Fruit fly (Drosophila melanogaster) whole organism, embryonic: ENCODE data around the gene dbo.

Source experiments
- Adf1 ChIP-seq: fragments of 200-800 bp; sonication (Bioruptor generic); IDR thresholded peaks from 2 replicates; pipeline ENCODE4 v1.3.6; 2022; ENCODE audit warnings: missing biosample characterization, missing genetic modification characterization
- BEAF-32 ChIP-seq: fragments of 200-800 bp; sonication (Bioruptor generic); optimal IDR thresholded peaks from 3 replicates; lab custom pipeline; 2017; ENCODE audit warnings: missing biosample characterization, missing genetic modification characterization, mild to moderate bottlenecking, moderate library complexity, missing genetic modification reagents
- Bgb ChIP-seq: fragments of 200-800 bp; sonication (Bioruptor generic); IDR thresholded peaks from 2 replicates; pipeline ENCODE4 v1.3.6; 2022; ENCODE audit warnings: missing biosample characterization, missing genetic modification characterization; ENCODE audit not compliant: partially characterized antibody
- CG10462 ChIP-seq: fragments of 200-800 bp; sonication (Bioruptor generic); optimal IDR thresholded peaks from 2 replicates; lab custom pipeline; 2016; ENCODE audit warnings: missing biosample characterization, missing genetic modification characterization
- CG10565 ChIP-seq: fragments of 200-800 bp; sonication (Bioruptor generic); optimal IDR thresholded peaks from 3 replicates; lab custom pipeline; 2016; ENCODE audit warnings: missing biosample characterization, mild to moderate bottlenecking, missing genetic modification characterization
- CG12219 ChIP-seq: fragments of 200-800 bp; sonication (Bioruptor generic); optimal IDR thresholded peaks from 3 replicates; lab custom pipeline; 2018; ENCODE audit warnings: missing biosample characterization, mild to moderate bottlenecking, missing genetic modification characterization
- CG14667 ChIP-seq: fragments of 200-800 bp; sonication (Bioruptor generic); IDR thresholded peaks from 2 replicates; pipeline ENCODE4 v1.3.6; 2022; ENCODE audit warnings: missing biosample characterization, missing genetic modification characterization
- CG14710 ChIP-seq: fragments of 200-800 bp; sonication (Bioruptor generic); optimal IDR thresholded peaks from 3 replicates; lab custom pipeline; 2019; ENCODE audit warnings: missing biosample characterization, mild to moderate bottlenecking, missing genetic modification characterization, moderate library complexity
- CG14860 ChIP-seq: fragments of 200-800 bp; sonication (Bioruptor generic); IDR thresholded peaks from 3 replicates; pipeline ENCODE4 v1.3.6; 2022; ENCODE audit warnings: missing biosample characterization, missing genetic modification characterization; ENCODE audit not compliant: partially characterized antibody
- CG15514 ChIP-seq: fragments of 200-800 bp; sonication (Bioruptor generic); optimal IDR thresholded peaks from 3 replicates; lab custom pipeline; 2017; ENCODE audit warnings: missing biosample characterization, missing genetic modification characterization, mild to moderate bottlenecking, moderate library complexity, missing genetic modification reagents
- CG1603 ChIP-seq: fragments of 200-800 bp; sonication (Bioruptor generic); optimal IDR thresholded peaks from 2 replicates; lab custom pipeline; 2019; ENCODE audit warnings: missing biosample characterization, mild to moderate bottlenecking, missing genetic modification characterization, moderate library complexity
- CG16813 ChIP-seq: fragments of 200-800 bp; sonication (Bioruptor generic); IDR thresholded peaks from 3 replicates; pipeline ENCODE4 v1.3.6; 2022; ENCODE audit warnings: missing biosample characterization, missing genetic modification characterization; ENCODE audit not compliant: partially characterized antibody
- CG17186 ChIP-seq: fragments of 200-800 bp; sonication (Bioruptor generic); optimal IDR thresholded peaks from 3 replicates; lab custom pipeline; 2017; ENCODE audit warnings: missing biosample characterization, missing genetic modification reagents, missing genetic modification characterization
- CG17385 ChIP-seq: fragments of 200-800 bp; sonication (Bioruptor generic); optimal IDR thresholded peaks from 3 replicates; lab custom pipeline; 2018; ENCODE audit warnings: missing biosample characterization, mild to moderate bottlenecking, missing genetic modification characterization
- CG18011 ChIP-seq: fragments of 200-800 bp; sonication (Bioruptor generic); optimal IDR thresholded peaks from 2 replicates; lab custom pipeline; 2017; ENCODE audit warnings: missing biosample characterization, missing genetic modification characterization, mild to moderate bottlenecking, moderate library complexity, missing genotype
- CG34224 ChIP-seq: fragments of 200-800 bp; sonication (Bioruptor generic); IDR thresholded peaks from 3 replicates; pipeline ENCODE4 v1.3.6; 2022; ENCODE audit warnings: missing biosample characterization, missing genetic modification characterization; ENCODE audit not compliant: partially characterized antibody
- CG34422 ChIP-seq: fragments of 200-800 bp; sonication (Bioruptor generic); IDR thresholded peaks from 3 replicates; pipeline ENCODE4 v1.3.6; 2022; ENCODE audit warnings: missing biosample characterization, missing genetic modification characterization
- CG4617 ChIP-seq: fragments of 200-800 bp; sonication (Bioruptor generic); optimal IDR thresholded peaks from 3 replicates; lab custom pipeline; 2016; ENCODE audit warnings: missing biosample characterization, missing genetic modification characterization, borderline replicate concordance
- CG4730 ChIP-seq: fragments of 200-800 bp; sonication (Bioruptor generic); IDR thresholded peaks from 2 replicates; pipeline ENCODE4 v1.3.6; 2022; ENCODE audit warnings: missing biosample characterization, missing genetic modification characterization
- CG6254 ChIP-seq: fragments of 200-800 bp; sonication (Bioruptor generic); optimal IDR thresholded peaks from 3 replicates; lab custom pipeline; 2017; ENCODE audit warnings: mild to moderate bottlenecking, missing biosample characterization, missing genetic modification reagents, missing genetic modification characterization
- Doc3 ChIP-seq: fragments of 200-800 bp; sonication (Bioruptor generic); IDR thresholded peaks from 3 replicates; pipeline ENCODE4 v1.3.6; 2022; ENCODE audit warnings: missing biosample characterization, missing genetic modification characterization; ENCODE audit not compliant: partially characterized antibody
- Dref ChIP-seq: fragments of 200-800 bp; sonication (Bioruptor generic); IDR thresholded peaks from 2 replicates; pipeline ENCODE4 v1.3.6; 2022; ENCODE audit warnings: missing biosample characterization, missing genetic modification characterization
- E2f2 ChIP-seq: fragments of 200-800 bp; sonication (Bioruptor generic); IDR thresholded peaks from 2 replicates; pipeline ENCODE4 v1.3.6; 2022; ENCODE audit warnings: missing biosample characterization, missing genetic modification characterization
- Elba2 ChIP-seq: fragments of 200-800 bp; sonication (Bioruptor generic); optimal IDR thresholded peaks from 3 replicates; lab custom pipeline; 2016; ENCODE audit warnings: missing biosample characterization, missing genetic modification characterization
- MBD-R2 ChIP-seq: fragments of 200-800 bp; sonication (Bioruptor generic); IDR thresholded peaks from 2 replicates; pipeline ENCODE4 v1.3.6; 2022; ENCODE audit warnings: missing biosample characterization, missing genetic modification characterization
- MESR4 ChIP-seq: fragments of 200-800 bp; sonication (Bioruptor generic); optimal IDR thresholded peaks from 2 replicates; lab custom pipeline; 2018; ENCODE audit warnings: missing biosample characterization, mild to moderate bottlenecking, missing genetic modification characterization, moderate library complexity
- Mad ChIP-seq: fragments of 200-800 bp; sonication (Bioruptor generic); optimal IDR thresholded peaks from 2 replicates; lab custom pipeline; 2016; ENCODE audit warnings: missing biosample characterization, missing genetic modification characterization
- NfI ChIP-seq: fragments of 200-800 bp; sonication (Bioruptor generic); optimal IDR thresholded peaks from 3 replicates; lab custom pipeline; 2018; ENCODE audit warnings: missing biosample characterization, mild to moderate bottlenecking, missing genetic modification characterization, moderate library complexity
- Sin3A ChIP-seq: fragments of >200 bp; optimal IDR thresholded peaks from 2 replicates; lab custom pipeline; 2018
- Six4 ChIP-seq: fragments of 200-800 bp; sonication (Bioruptor generic); optimal IDR thresholded peaks from 2 replicates; lab custom pipeline; 2016; ENCODE audit warnings: missing biosample characterization, missing genetic modification characterization
- Xbp1 ChIP-seq: fragments of 200-800 bp; sonication (Bioruptor generic); optimal IDR thresholded peaks from 3 replicates; lab custom pipeline; 2016; ENCODE audit warnings: missing biosample characterization, mild to moderate bottlenecking, missing genetic modification characterization
- amos ChIP-seq: fragments of 200-800 bp; sonication (Bioruptor generic); IDR thresholded peaks from 2 replicates; pipeline ENCODE4 v1.3.6; 2022; ENCODE audit warnings: missing biosample characterization, missing genetic modification characterization; ENCODE audit not compliant: partially characterized antibody
- bbx ChIP-seq: fragments of 200-800 bp; sonication (Bioruptor generic); IDR thresholded peaks from 2 replicates; pipeline ENCODE4 v1.3.6; 2022; ENCODE audit warnings: missing biosample characterization, missing genetic modification characterization; ENCODE audit not compliant: partially characterized antibody
- bowl ChIP-seq: fragments of 200-800 bp; sonication (Bioruptor generic); IDR thresholded peaks from 2 replicates; pipeline ENCODE4 v1.3.6; 2022; ENCODE audit warnings: missing biosample characterization, missing genetic modification characterization
- chinmo ChIP-seq: fragments of 200-800 bp; sonication (Bioruptor generic); IDR thresholded peaks from 4 replicates; pipeline ENCODE4 v1.3.6; 2022; ENCODE audit warnings: missing biosample characterization, missing genetic modification characterization; ENCODE audit not compliant: partially characterized antibody
- gce ChIP-seq: fragments of 200-800 bp; sonication (Bioruptor generic); IDR thresholded peaks from 3 replicates; pipeline ENCODE4 v1.3.6; 2022; ENCODE audit warnings: missing biosample characterization, missing genetic modification characterization
- gfzf ChIP-seq: fragments of 200-800 bp; sonication (Bioruptor generic); optimal IDR thresholded peaks from 2 replicates; lab custom pipeline; 2016; ENCODE audit warnings: missing biosample characterization, mild to moderate bottlenecking, missing genetic modification characterization, moderate library complexity
- hb ChIP-seq: fragments of 200-800 bp; sonication (Bioruptor generic); IDR thresholded peaks from 3 replicates; pipeline ENCODE4 v1.3.6; 2022; ENCODE audit warnings: missing biosample characterization, missing genetic modification characterization; ENCODE audit not compliant: partially characterized antibody
- hbn ChIP-seq: fragments of 200-800 bp; sonication (Bioruptor generic); IDR thresholded peaks from 2 replicates; pipeline ENCODE4 v1.3.6; 2022; ENCODE audit warnings: missing biosample characterization, missing genetic modification characterization; ENCODE audit not compliant: partially characterized antibody
- hkb ChIP-seq, 2 experiments: fragments of 200-800 bp in 1 of 2; fragments of >200 bp in 1 of 2; sonication (Bioruptor generic) in 1 of 2; IDR thresholded peaks in 1 of 2; optimal IDR thresholded peaks in 1 of 2; 2 replicates each; pipeline versions ENCODE4 v1.3.6 to Lab custom; 2017 to 2022; ENCODE audit warnings: missing biosample characterization in 1 of 2, missing genetic modification characterization in 1 of 2
- knrl ChIP-seq: fragments of 200-800 bp; sonication (Bioruptor generic); IDR thresholded peaks from 3 replicates; pipeline ENCODE4 v1.3.6; 2022; ENCODE audit warnings: missing biosample characterization, missing genetic modification characterization; ENCODE audit not compliant: partially characterized antibody
- mld ChIP-seq: fragments of 200-800 bp; sonication (Bioruptor generic); IDR thresholded peaks from 3 replicates; pipeline ENCODE4 v1.3.6; 2022; ENCODE audit warnings: missing biosample characterization, missing genetic modification characterization; ENCODE audit not compliant: partially characterized antibody
- nerfin-2 ChIP-seq: fragments of 200-800 bp; sonication (Bioruptor generic); IDR thresholded peaks from 2 replicates; pipeline ENCODE4 v1.3.6; 2022; ENCODE audit warnings: missing biosample characterization, missing genetic modification characterization; ENCODE audit not compliant: partially characterized antibody
- row ChIP-seq: fragments of 200-800 bp; sonication (Bioruptor generic); IDR thresholded peaks from 3 replicates; pipeline ENCODE4 v1.3.6; 2022; ENCODE audit warnings: missing biosample characterization, missing genetic modification characterization
- scrt ChIP-seq: fragments of 200-800 bp; sonication (Bioruptor generic); optimal IDR thresholded peaks from 2 replicates; lab custom pipeline; 2018; ENCODE audit warnings: missing biosample characterization, mild to moderate bottlenecking, missing genetic modification characterization, moderate library complexity
- vnd ChIP-seq: fragments of 200-800 bp; sonication (Bioruptor generic); IDR thresholded peaks from 3 replicates; pipeline ENCODE4 v1.3.6; 2022; ENCODE audit warnings: missing biosample characterization, missing genetic modification characterization; ENCODE audit not compliant: partially characterized antibody

The dbo gene

dm6 chr3L:15816143-15816487 is 10.6 kb upstream of the dbo start, which contains the start of gene fwe (continued):
- TF ChIP-seq CG15514 (GFP tag; lab: Kevin White, UChicago), result peak; percentile 99
- TF ChIP-seq hbn (GFP tag; lab: Robert Waterston, UW), result peak; percentile 23; the same call in 1 of the 2 replicates
- TF ChIP-seq CG16813, result peak; percentile 5; the same call in 2 of the 3 replicates
- TF ChIP-seq CG4730 (GFP tag; lab: Robert Waterston, UW), result no peak
- peak; percentile 88 for TF ChIP-seq amos (GFP tag; lab: Robert Waterston, UW)
- no peak for TF ChIP-seq CG10565 (GFP tag; lab: Kevin White, UChicago)
- TF ChIP-seq CG12219 (GFP tag; lab: Kevin White, UChicago), result no peak
- peak; percentile 12; the same call in 1 of the 2 replicates for TF ChIP-seq E2f2 (GFP tag; lab: Robert Waterston, UW)
- no peak for TF ChIP-seq Six4
- no peak for TF ChIP-seq gce (GFP tag; lab: Robert Waterston, UW)
- TF ChIP-seq chinmo (GFP tag; lab: Robert Waterston, UW), result peak; percentile 35; the same call in 1 of the 4 replicates
- TF ChIP-seq CG4617 (GFP tag; lab: Kevin White, UChicago), result peak; percentile 73
- peak; percentile 19 for TF ChIP-seq nerfin-2 (GFP tag; lab: Robert Waterston, UW)
- no peak for TF ChIP-seq CG14667 (GFP tag; lab: Robert Waterston, UW)
- peak; percentile 40 for TF ChIP-seq CG34224 (GFP tag; lab: Robert Waterston, UW)
- TF ChIP-seq Bgb (GFP tag; lab: Robert Waterston, UW), result peak; percentile 80
- TF ChIP-seq vnd (GFP tag; lab: Robert Waterston, UW), result peak; percentile 4
- peak; percentile 12; the same call in 2 of the 3 replicates for TF ChIP-seq Doc3
- TF ChIP-seq Elba2 (GFP tag; lab: Kevin White, UChicago), result peak; percentile 80
- TF ChIP-seq NfI, result no peak
- peak; percentile 9; the same call in 1 of the 3 replicates for TF ChIP-seq hb (GFP tag; lab: Robert Waterston, UW)
- TF ChIP-seq BEAF-32, result peak; percentile 64
- TF ChIP-seq MESR4 (GFP tag; lab: Kevin White, UChicago), result peak; percentile 69
- TF ChIP-seq CG17186 (GFP tag; lab: Kevin White, UChicago), result peak; percentile 38
- TF ChIP-seq Sin3A (lab: Kevin White, UChicago), result peak; percentile 14
- no peak for TF ChIP-seq CG18011
- no peak for TF ChIP-seq Mad (GFP tag; lab: Kevin White, UChicago)
- peak; percentile 19; the same call in 1 of the 3 replicates for TF ChIP-seq row (GFP tag; lab: Robert Waterston, UW)
- TF ChIP-seq CG14860 (GFP tag; lab: Robert Waterston, UW), result peak; percentile 7; the same call in 2 of the 3 replicates
- TF ChIP-seq CG34422 (GFP tag; lab: Robert Waterston, UW), result peak; percentile 32; the same call in 1 of the 3 replicates
- peak; percentile 37; the same call in 1 of the 2 replicates for TF ChIP-seq MBD-R2 (GFP tag; lab: Robert Waterston, UW)
- TF ChIP-seq CG1603 (tag; lab: Kevin White, UChicago), result peak; percentile 3
- TF ChIP-seq CG10462, result no peak
- peak; percentile 63 for TF ChIP-seq knrl (GFP tag; lab: Robert Waterston, UW)
- no peak for TF ChIP-seq scrt (GFP tag; lab: Kevin White, UChicago)
- peak; percentile 2 for TF ChIP-seq gfzf (GFP tag; lab: Kevin White, UChicago)
- TF ChIP-seq CG14710 (tag; lab: Kevin White, UChicago), result no peak
- TF ChIP-seq Dref (GFP tag; lab: Robert Waterston, UW), result peak; percentile 78
- peak; percentile 2 for TF ChIP-seq CG17385 (GFP tag; lab: Kevin White, UChicago)
- TF ChIP-seq bbx (GFP tag; lab: Robert Waterston, UW), result peak; percentile 88
- TF ChIP-seq bowl (GFP tag; lab: Robert Waterston, UW), result no peak
- TF ChIP-seq Adf1, result peak; percentile 29; the same call in 1 of the 2 replicates
- no peak for TF ChIP-seq Xbp1 (GFP tag; lab: Kevin White, UChicago)
- TF ChIP-seq CG6254 (GFP tag; lab: Kevin White, UChicago), result no peak
- no peak for TF ChIP-seq hkb (optimal IDR thresholded peaks at IDR 0.05; lab: Kevin White, UChicago)
- TF ChIP-seq hkb (GFP tag; IDR thresholded peaks at IDR 0.05; lab: Robert Waterston, UW), result no peak
- peak; percentile 55; the same call in 1 of the 3 replicates for TF ChIP-seq mld (GFP tag; lab: Robert Waterston, UW)
